Fruit fly (Drosophila melanogaster): ENCODE results near the gene CG32641.
"Not testable (repeated sequence)": the region's sequence is repeated elsewhere in the genome, so short reads cannot be mapped to it uniquely, and the experiment has no call there.

CG32641 gene

DNA sequence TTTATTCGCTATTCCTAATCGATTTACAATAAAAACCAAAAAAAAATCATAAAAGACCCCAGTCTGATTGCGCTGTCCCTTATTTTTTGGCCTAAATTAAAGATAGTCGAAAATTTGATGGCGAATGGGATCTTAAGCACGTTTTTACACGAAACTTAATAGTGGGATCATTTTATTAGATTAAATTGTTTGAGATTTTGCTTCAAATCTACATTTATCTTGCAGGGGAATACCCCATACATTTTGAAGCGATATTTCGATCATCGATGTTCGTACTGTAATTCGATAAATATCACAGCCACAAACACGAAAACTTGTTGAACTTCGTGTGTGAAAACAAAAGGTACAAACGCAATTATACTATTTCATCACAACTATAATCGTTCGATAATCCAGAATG lies at the start of gene CG32641:
TSS of gene CG32641 (plus strand) at position 301 of the 400 bp plus-strand sequence.
- not testable (repeated sequence) for TF ChIP-seq noc (tag; optimal IDR thresholded peaks at IDR 0.05)

DNA sequence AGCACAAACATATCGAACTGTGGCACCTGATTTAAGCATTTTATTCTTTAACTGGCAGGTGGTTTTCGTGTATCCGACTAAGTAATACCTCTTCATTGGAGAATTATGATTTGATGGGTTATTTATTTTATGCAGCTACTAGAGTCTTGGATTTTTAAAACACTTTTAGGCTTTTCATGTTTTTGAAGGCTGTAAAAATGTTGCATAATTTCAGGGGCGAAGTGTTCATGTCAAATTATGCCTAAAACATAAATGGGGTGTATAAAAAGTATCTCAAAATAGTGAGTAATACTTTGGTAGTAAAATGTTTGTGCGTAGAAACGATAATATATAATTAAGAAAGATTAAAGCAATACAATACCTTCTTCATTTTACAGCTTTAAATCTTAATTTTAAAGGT lies 49.5 kb upstream of the CG32641 start:
- TF ChIP-seq noc (tag; optimal IDR thresholded peaks at IDR 0.05) = no peak

DNA sequence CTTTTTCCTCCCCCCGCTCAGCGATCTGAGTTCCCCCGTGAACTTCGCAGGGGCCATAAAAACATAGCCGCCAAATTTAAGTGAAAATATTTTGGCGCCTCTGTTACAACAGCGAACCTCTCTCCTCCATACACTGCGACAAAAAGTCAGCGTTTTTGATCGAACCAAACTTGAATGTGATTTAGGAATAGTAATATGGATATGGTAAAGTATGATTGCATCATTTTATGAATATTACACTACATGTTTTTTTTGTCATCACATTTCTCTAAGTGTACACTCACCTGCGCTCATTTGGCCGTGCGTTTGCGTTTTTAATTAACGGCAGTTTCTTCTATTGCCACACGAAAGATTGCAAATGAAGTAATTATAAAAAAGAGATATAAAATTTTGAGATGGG lies 48.6 kb upstream of the CG32641 start:
- peak; percentile 13 for TF ChIP-seq noc (tag; optimal IDR thresholded peaks at IDR 0.05)

DNA sequence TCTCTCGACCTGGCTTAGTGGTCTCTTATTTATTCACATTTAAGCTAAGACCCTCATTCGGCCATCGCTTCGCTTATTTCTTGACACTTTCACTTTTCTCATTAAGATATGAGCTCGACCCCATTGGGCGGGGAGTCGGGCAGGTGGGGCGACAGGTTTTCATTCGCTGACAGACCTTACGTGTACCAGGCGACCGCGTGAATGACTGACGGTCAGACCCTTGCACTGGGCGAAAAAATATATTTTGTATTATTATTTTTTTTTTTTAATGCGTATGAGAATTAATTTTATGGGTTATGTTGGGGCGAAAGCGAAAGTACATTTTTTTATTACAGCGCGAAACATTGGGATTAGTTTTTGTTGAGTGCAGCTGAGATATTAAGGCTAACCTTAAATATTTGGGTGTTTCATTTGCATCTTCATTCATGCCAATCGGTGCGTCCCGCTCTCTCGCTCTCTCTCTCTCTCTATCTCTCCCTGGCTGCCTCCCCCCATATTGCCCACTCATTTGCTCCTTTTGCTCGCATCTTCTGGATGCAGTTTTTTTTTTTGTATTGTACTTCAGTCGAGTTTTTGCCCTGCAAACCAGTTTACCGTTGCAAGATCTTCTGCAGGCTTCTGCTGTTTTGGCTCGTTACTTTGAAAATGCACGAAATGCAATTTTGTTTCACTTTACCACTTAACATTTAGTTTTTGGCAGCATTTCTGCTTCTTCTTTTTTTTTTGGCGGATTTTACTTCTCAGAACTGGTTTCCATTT lies 47.2 kb upstream of the CG32641 start:
- TF ChIP-seq noc (tag; optimal IDR thresholded peaks at IDR 0.05) = no peak

DNA sequence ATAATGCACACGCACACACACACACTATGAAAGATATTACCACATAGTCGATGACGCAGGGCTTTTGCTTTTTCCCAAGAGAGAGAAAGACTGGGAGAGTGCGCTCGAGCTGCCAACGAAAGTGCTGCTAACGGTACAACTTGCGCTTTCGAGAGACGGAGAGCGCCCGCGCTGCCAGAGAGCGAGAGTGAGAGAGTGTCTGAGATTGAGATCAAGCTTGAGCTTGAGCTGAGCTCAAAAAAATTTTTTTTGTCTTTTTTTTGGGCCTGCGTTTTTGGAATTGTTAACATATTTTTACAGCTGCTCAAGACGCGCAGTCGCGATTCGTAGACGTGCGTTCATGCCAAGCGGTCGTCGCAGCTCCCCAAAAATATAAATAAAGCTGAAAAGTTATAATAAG lies 45.4 kb upstream of the CG32641 start, which contains the start of gene CG32645:
TSS of gene CG32645 (plus strand) at position 313 of the 400 bp plus-strand sequence.
- TF ChIP-seq noc (tag; optimal IDR thresholded peaks at IDR 0.05) = no peak

DNA sequence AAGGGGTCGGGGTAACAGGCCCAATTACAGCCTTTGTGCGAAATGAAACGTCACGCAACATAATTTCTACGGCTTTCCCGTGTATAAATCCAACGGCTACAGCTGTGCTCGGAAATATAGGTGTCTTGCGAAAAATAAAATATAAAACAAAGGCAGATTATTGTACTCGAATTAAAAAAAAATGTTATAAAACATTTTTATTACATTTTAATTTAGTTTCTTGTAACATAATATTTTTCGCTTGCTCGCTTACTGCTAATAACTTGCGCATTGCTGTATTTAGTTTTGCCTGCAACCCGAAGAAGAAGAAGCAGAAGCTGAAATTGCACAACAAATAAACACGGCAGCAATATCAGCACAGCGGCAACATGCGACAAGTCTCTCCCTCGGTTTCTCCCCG lies 41.2 kb upstream of the CG32641 start:
- no peak for TF ChIP-seq noc (tag; optimal IDR thresholded peaks at IDR 0.05)

DNA sequence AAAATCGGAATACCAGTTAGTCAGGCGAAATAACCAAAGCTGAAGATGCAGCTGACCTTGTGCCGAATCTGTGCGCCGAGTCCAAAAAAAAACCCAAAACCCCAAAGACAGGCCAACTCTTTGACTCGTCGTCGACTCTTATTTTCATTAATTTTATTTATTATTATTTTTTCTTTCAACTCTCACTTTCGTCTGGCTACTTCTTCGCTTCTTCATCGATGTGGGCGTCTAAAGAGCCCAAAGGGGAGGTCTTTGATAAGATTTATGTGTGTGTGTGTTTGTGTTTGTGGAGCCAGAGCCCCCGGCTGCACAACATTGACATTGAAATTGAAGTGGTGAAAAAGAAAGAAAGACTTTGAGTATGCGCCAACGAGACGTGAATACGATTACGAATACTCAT lies 38.4 kb upstream of the CG32641 start:
- no peak for TF ChIP-seq noc (tag; optimal IDR thresholded peaks at IDR 0.05)

DNA sequence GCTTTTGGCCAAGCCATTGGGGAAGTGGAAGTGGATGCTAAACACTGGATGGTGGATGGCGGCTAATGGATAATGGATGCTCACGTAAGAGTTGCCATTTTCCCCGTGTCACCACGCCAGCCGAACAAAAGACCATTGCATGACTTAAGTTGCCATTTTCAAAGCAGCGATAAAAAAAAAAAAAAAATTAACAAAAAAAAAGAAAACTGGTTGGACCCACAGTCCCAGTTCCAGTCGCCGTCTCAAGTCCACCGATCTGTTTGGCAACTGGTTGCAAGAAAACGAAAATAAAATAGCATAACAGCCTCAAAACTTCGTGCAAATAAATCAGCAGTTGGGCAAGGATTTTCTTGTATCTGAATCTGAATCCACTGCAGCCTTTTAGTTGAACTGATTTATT lies 35.2 kb upstream of the CG32641 start:
- no peak for TF ChIP-seq noc (tag; optimal IDR thresholded peaks at IDR 0.05)

DNA sequence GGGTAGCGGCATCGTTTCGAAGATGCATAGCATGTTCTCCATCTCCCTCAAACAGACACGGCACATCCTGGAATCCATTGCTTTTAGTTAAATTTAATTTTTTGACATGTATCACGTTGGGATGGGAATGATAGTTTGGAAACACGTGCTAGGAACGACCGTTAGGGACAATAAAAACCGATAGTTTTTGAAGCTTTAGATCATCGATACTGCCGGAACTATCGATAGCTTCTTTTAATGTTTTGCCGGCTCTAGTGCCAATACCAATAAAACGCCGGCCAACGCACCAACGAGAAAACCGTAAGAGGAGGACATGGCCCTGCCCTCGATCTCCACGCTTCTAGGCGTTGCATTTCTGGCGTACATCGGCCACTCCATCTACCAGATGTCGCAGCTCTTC lies 29.5 kb upstream of the CG32641 start, which contains the start of the genes CG4318 and CG4332:
TSS of gene CG4318 (minus strand) at position 142 of the 400 bp plus-strand sequence.
TSS of gene CG4332 (plus strand) at position 256 of the 400 bp plus-strand sequence.
- TF ChIP-seq noc (tag; optimal IDR thresholded peaks at IDR 0.05) = no peak

DNA sequence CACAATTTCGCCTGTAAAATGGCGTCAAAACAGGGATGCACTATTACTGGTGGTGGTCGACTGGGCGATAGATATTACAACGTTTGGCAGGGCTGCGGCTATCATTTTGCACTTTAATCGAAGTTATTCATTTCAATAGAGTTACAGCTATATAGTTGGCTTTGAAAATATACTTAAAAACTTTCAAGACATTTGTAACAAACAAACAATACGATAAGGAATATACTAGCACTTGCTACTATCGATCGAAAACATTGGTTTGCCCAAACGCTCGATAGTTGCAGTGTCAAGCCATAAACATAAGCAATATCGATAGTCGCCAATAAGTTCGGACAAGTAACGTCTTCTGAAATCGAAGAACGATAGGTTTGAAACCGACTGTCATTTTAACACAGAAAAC lies 24.8 kb upstream of the CG32641 start, which contains the start of the genes Bap60 and CG12096:
TSS of gene Bap60 (minus strand) at position 28 of the 400 bp plus-strand sequence.
TSS of gene CG12096 (plus strand) at position 124 of the 400 bp plus-strand sequence.
- peak; percentile 75 for TF ChIP-seq noc (tag; optimal IDR thresholded peaks at IDR 0.05)

DNA sequence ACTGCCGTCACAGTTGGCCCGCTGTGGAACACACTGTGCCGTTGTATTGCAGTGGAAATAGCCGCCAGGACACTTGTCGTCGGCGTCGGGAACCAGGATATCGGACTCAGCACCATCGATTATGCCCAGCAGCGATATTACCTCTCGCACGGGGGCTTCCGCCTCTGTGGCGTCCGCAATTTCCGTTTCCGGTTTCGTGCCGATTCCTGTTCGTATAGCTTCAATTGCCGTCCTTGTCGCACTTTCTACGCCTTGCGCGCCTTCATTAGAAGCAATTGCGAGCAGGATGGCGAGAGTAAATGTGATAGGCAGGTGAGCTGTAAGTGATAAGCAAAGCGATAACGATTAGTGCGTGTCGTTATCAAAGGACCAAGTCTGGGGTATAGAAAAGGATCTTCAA lies 11.4 kb upstream of the CG32641 start:
- no peak for TF ChIP-seq noc (tag; optimal IDR thresholded peaks at IDR 0.05)

DNA sequence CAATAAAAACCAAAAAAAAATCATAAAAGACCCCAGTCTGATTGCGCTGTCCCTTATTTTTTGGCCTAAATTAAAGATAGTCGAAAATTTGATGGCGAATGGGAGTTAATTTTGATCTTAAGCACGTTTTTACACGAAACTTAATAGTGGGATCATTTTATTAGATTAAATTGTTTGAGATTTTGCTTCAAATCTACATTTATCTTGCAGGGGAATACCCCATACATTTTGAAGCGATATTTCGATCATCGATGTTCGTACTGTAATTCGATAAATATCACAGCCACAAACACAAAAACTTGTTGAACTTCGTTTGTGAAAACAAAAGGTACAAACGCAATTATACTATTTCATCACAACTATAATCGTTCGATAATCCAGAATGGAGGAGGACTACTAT lies 6.6 kb upstream of the CG32641 start, which contains the start of gene CG32640:
TSS of gene CG32640 (plus strand) at position 286 of the 400 bp plus-strand sequence.
- TF ChIP-seq noc (tag; optimal IDR thresholded peaks at IDR 0.05) = not testable (repeated sequence)

DNA sequence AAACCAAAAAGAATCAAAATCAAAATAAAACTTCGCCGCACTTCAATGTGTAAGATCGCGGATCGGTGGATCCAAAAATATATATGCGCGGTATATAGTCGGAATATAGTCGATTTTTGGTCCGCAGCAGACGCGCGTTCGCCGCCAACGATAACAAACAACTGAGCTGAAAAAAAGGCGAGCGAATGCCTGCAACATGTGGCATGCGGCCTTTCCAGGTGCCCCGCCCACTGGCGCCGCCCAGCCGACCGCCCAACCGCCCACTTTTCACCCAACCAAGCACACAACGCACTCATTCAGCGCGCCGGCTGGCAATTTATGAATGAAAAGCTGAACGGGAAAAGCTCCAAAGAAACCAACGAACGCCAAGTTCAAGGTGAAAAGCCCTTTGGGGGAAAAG lies 4.8 kb downstream of the CG32641 start, which contains the start of gene Lgr4:
TSS of gene Lgr4 (minus strand) at position 133 of the 400 bp plus-strand sequence.
- no peak for TF ChIP-seq noc (tag; optimal IDR thresholded peaks at IDR 0.05)

DNA sequence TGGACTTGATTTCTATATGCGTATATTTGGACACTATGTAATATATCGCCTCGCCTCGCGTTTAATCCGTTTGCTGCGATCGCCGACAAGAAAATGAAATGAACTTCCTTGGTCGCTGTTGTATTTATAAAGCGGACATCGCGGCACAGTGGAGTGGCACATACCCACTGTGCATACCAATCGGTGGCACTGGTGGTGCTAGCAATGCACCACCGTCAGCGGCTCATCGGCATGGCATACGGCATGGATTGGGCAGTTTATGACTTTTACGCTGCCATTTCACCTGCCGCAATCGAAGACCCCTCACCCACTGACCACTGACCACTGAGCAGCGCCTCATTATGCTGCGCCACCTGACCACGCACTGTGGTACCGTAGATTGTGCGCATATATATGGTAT lies 7.5 kb downstream of the CG32641 start, which contains the start of gene CG12723:
TSS of gene CG12723 (minus strand) at position 101 of the 400 bp plus-strand sequence.
- TF ChIP-seq noc (tag; optimal IDR thresholded peaks at IDR 0.05) = no peak

DNA sequence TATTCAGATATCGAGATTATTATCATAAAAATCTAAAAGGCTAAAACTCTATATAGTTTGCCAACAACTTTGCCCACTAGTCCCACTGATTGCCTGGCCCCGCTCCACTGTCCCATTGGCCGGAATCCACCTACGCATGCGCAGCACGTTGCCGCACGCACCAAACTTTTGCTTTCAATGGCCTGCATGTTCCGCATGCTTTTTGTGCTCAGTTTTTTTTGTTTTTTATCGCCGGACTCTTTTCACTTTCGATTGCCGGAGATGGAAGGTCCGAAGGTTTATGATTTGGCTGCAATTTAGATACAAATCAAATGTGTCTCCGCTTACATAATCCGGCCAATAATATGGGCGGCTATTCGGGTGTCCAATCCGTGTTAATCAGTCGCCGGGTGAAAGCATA lies 8.0 kb downstream of the CG32641 start:
- TF ChIP-seq noc (tag; optimal IDR thresholded peaks at IDR 0.05) = no peak

DNA sequence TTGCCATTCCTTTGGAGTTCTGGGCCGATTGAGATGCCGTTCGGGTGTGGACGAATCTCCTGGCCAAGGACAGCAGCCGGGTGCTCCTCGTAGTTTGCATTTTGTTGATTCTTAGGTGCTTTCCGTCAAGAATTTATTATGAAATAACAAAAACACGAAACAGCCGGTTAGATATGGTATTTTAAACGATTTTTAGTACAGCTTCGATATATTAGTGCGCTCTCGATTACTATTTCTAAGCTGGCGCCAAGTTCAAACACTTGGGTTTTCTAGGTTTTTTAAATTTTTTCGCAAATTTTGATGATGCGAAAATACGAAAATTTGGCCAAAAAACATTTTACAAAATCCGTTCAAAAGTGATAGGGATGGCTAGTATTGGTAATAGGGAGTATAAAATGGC lies 10.0 kb downstream of the CG32641 start, which contains the start of gene Coq5:
TSS of gene Coq5 (minus strand) at position 303 of the 400 bp plus-strand sequence.
- no peak for TF ChIP-seq noc (tag; optimal IDR thresholded peaks at IDR 0.05)

DNA sequence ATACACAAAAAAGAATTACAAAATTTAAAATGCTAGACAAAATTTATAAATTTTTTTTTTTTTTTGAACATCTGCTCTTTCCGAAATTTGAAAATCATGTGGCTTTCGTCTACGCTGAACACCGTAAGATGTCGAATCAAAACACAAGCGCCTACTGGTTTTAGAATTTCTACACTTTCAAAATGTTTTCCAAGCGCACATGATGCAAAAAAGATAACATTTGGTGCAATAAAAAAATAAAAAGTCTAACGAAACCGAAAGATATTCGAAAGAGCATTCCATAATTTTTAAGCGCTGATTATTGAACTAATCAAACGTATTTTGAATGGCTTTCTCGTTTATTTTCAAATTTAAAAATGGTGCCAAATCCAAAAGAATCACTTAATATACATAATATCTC lies 17.9 kb downstream of the CG32641 start, which contains the start of gene CG44437:
TSS of gene CG44437 (minus strand) at position 101 of the 400 bp plus-strand sequence.
- no peak for TF ChIP-seq noc (tag; optimal IDR thresholded peaks at IDR 0.05)
